Fruit fly (Drosophila melanogaster) whole organism: ENCODE results near the gene CG46458.

ENCODE experiments used
- CG8478 ChIP-seq: fragments of >200 bp; optimal IDR thresholded peaks from 2 replicates; lab custom pipeline; 2018; ENCODE audit warnings: inconsistent platforms
- Dll ChIP-seq: fragments of >200 bp; optimal IDR thresholded peaks from 2 replicates; lab custom pipeline; 2017
- EcR ChIP-seq, 2 experiments: fragments of >200 bp; optimal IDR thresholded peaks; 2 replicates each; lab custom pipeline; 2017; ENCODE audit warnings: missing biosample characterization in 2 of 2, missing genetic modification characterization in 2 of 2, missing genetic modification reagents in 2 of 2
- pan ChIP-seq: fragments of >200 bp; optimal IDR thresholded peaks from 2 replicates; lab custom pipeline; 2017
- psq ChIP-seq: fragments of >200 bp; optimal IDR thresholded peaks from 2 replicates; lab custom pipeline; 2017
- usp ChIP-seq: fragments of >200 bp; optimal IDR thresholded peaks from 2 replicates; lab custom pipeline; 2017; ENCODE audit warnings: missing biosample characterization, missing genetic modification characterization, mixed read lengths

The CG46458 gene

DNA sequence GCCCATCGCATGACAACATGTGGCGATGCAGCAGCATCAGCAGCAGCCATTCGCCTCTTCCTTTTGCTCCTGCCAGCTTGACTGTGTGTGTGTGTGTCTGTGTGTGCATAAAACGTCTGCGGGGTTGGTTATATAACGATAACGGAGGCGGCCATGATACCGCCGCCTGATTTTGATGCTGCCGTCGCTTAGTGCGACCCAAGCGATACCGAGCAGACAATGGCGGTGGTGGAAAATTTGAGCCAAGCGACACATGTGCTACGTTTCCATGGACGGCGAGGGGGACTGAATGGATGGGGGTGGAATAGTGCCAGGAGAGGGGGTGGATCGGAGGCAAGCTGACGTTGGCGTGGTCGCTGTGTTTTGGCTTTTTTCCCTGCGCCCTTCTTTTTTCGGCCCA, 20.2 kb upstream of the CG46458 start:
- TF ChIP-seq psq (lab: Kevin White, UChicago) (no peak), CG8478 (no peak), Dll (lab: Kevin White, UChicago) (no peak), EcR (GFP tag; optimal IDR thresholded peaks at IDR 0.05; lab: Kevin White, UChicago) (no peak), pan (no peak), usp (GFP tag; lab: Kevin White, UChicago) (no peak)

DNA sequence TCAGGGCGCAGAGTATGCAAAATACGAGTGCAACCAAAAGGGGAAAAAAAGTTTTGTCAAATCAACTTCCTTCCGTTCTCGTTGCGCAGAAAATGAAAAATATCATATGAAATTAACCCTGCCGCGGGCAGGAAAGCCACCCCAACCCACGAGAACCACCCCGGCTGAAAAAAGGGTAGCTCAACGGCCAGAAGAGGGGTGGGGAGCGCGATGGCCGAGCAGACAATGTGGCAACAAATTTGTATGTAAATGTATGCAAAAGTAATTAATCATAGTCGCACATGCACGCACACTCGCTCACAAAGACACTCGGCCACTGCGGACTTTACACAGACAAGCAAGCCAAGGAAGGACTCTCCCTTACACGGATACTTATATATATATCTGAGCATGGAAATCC, 18.9 kb upstream of the CG46458 start:
- TF ChIP-seq pan, result no peak
- no peak for TF ChIP-seq usp (GFP tag; lab: Kevin White, UChicago)
- no peak for TF ChIP-seq EcR (GFP tag; optimal IDR thresholded peaks at IDR 0.05; lab: Kevin White, UChicago)
- no peak for TF ChIP-seq CG8478
- no peak for TF ChIP-seq Dll (lab: Kevin White, UChicago)
- TF ChIP-seq psq (lab: Kevin White, UChicago), result no peak

DNA sequence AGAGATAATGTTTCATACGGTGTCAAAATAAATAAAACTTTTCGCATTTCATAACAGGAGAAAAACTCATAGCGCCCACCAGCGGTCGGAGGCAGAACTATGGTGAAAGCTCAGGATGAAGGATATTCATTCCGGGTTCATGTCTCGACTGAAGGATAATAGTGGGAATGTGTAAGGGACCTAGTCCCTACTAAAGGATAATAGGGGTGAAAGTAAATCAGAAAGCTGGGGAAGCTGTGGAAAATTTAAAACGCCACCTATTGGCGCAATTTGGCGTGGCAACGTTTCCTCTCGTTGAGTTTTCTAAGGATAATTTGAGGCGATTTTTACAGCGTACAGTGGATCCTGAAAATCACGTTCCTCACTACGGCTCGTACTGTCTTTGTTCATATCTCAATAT, 15.1 kb upstream of the CG46458 start:
- TF ChIP-seq usp (GFP tag; lab: Kevin White, UChicago), result no peak
- no peak for TF ChIP-seq EcR (GFP tag; optimal IDR thresholded peaks at IDR 0.05; lab: Kevin White, UChicago)
- TF ChIP-seq pan, result no peak
- TF ChIP-seq CG8478, result no peak
- no peak for TF ChIP-seq psq (lab: Kevin White, UChicago)
- no peak for TF ChIP-seq Dll (lab: Kevin White, UChicago)

DNA sequence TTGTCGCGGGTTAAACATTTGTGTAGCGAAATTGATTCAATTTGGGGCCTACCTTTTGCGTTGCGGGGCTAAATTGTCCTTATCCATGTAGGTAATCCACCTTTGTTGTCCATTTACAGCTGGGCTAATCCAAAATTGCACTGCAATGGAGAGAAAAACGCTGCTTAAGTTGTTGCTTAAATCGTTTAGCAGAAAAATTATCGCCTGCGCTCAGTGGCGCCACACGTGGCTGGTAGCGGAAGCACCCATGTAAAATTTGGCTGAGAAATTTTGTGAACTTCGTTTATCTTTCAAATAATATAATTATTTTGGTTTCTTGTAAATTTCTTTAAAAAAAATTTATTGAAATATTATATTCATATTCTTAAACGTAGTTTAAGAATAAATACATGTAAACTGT, 12.4 kb upstream of the CG46458 start:
- TF ChIP-seq Dll (lab: Kevin White, UChicago) (no peak), pan (no peak), usp (GFP tag; lab: Kevin White, UChicago) (no peak)

DNA sequence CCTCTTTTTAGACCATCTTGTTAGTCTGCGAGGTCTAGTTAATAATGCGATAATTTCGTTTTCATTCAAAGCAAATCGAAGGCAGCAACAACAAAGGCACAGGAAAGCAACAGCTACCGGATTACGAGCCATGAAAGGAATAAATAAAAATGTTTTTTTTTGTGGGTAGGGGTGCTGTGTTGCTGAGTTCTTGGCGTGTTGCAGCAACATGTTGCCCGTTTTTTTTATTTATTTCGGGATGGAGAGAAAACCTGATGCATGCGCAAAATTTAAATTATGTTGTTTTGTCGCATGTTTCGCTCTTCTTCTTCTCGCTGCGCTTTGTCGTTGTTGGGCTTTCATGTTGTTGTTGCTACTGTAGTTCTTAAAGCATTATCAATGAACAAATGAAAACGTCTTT, 11.8 kb upstream of the CG46458 start:
- TF ChIP-seq Dll (lab: Kevin White, UChicago) (no peak), CG8478 (no peak), EcR (GFP tag; optimal IDR thresholded peaks at IDR 0.05; lab: Kevin White, UChicago) (no peak)

DNA sequence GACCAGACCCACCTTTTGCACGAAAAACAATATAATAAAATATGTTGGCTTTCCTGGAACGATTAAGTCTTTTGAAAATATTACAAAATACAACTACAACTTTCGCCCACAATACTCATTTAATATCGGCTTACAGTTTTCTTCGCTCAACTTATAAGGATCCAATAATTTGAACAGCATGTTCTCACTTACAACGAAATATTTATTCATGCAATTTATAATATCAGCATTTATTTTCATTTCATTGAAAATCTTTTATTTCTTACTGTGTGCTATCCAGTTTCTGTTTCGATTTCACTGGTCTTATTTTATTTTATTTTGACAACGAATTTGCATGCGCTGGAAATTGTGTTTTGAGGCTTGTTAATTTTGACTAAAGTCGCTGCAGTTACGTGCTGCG, 10.3 kb upstream of the CG46458 start:
- TF ChIP-seq CG8478 (no peak), psq (lab: Kevin White, UChicago) (no peak), pan (no peak), usp (GFP tag; lab: Kevin White, UChicago) (no peak), EcR (GFP tag; optimal IDR thresholded peaks at IDR 0.05; lab: Kevin White, UChicago) (no peak), Dll (lab: Kevin White, UChicago) (no peak)

DNA sequence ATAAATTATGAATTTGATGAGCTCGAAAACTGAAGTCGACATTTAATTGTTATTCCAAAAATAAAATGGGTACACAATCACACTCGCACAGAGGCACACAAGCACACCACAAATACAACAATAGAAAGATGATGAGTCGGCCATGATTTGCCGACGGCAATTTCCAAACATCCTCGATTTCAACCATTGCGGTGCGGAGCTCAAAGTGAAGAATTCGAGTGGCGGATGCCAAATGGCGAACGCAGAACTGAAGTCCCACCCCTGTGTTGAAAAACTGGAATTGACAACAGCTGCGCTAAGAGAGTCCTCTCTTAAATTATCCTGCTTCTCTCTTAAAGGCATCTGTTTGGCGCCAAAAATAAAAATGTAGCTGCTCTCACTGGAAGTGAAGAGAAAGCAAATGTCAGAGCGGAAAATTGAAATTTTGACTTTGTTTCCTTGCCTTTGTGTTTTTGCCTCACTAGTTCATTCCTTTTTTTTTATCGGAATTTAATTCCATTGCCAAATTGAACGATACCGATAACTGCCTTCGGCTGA, 8.5 kb upstream of the CG46458 start:
- no peak for TF ChIP-seq usp (GFP tag; lab: Kevin White, UChicago)
- no peak for TF ChIP-seq CG8478
- no peak for TF ChIP-seq Dll (lab: Kevin White, UChicago)
- no peak for TF ChIP-seq psq (lab: Kevin White, UChicago)
- TF ChIP-seq pan, result no peak
- TF ChIP-seq EcR (GFP tag; optimal IDR thresholded peaks at IDR 0.05; lab: Kevin White, UChicago), result no peak

DNA sequence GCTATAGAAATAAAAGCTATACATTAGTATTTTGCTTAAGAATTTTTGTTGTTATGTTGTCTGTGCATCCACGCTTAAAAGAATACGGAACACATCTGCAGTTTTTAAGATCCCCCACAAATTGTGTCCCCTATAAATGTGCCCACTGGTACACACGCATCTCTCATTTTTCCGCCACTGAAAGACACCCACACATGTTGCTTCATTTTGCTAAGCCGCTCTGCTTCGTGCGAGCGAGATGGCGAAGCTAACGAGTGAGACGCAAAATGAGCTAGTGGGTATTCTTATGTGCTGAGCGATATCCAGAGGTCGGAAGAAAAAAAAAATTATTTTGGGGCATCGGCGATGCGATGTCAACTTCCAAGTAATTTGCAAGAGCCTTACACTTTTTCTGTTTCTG, 4.9 kb upstream of the CG46458 start:
- TF ChIP-seq psq (lab: Kevin White, UChicago) (no peak), pan (no peak), EcR (GFP tag; optimal IDR thresholded peaks at IDR 0.05; lab: Kevin White, UChicago) (no peak)

DNA sequence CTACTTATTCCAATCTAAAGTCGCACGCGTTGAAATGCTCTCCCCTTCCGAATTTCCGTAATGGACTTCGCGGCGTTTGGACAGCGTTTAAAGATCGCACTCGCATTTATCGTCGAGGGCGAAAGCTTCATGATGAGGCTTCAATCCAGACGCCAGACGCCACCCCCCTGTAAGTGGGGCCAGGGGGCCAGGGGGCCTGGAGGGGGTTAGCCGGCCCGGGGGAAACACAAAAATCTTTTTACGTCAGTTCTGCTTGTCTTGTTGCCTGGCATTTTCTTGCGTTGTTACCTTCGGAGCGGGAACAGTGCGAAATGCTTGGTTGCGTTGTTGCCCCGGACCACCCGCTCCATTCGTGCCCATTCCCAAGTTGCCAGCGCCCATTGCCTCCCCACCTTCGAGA, 2.6 kb upstream of the CG46458 start:
- TF ChIP-seq Dll (lab: Kevin White, UChicago) (no peak), usp (GFP tag; lab: Kevin White, UChicago) (no peak), EcR (GFP tag; optimal IDR thresholded peaks at IDR 0.05; lab: Kevin White, UChicago) (no peak), pan (no peak), CG8478 (no peak), psq (lab: Kevin White, UChicago) (no peak)

DNA sequence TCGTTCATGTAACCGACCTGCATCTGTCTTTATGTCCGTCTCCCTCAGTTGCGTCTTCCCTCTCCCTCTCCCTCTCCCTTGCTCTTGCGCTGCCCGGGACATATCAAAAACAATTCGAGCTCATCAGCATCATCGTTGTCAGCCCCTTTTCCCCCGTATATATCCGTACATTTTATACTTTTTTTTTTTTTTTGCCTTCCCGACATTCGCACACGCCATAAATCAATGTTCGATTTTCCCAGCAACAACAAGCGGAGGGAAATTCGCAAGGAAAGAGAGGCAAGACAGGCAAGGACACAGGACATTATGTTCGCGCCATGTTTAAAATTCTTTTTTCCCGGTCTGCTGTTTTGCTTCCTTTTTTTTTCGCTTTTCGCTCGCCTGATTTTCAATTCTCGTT, 1.4 kb downstream of the CG46458 start:
- TF ChIP-seq usp (GFP tag; lab: Kevin White, UChicago) (no peak), Dll (lab: Kevin White, UChicago) (no peak), EcR (GFP tag; optimal IDR thresholded peaks at IDR 0.05; lab: Kevin White, UChicago) (no peak)

DNA sequence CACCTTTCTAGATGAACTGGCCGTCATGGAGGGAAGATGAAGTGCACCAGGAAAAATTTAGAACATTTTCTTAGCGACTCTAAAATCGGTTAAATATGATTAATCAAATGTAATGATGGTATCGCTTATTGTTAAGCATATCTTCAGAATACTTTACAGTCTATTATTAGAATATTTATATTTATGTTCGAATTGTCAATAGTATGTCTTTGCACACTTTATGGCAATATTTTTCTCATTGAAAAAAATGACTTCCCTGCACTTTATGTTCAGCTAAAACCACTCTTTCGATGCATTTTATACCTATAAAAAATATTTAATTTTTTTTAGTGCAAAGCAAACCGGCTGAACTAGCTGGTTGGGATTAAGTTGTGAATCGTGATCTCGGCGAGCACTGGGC, 3.6 kb downstream of the CG46458 start:
- no peak for TF ChIP-seq CG8478
- no peak for TF ChIP-seq psq (lab: Kevin White, UChicago)
- TF ChIP-seq pan, result no peak
- no peak for TF ChIP-seq EcR (GFP tag; optimal IDR thresholded peaks at IDR 0.05; lab: Kevin White, UChicago)
- no peak for TF ChIP-seq usp (GFP tag; lab: Kevin White, UChicago)
- TF ChIP-seq Dll (lab: Kevin White, UChicago), result no peak

DNA sequence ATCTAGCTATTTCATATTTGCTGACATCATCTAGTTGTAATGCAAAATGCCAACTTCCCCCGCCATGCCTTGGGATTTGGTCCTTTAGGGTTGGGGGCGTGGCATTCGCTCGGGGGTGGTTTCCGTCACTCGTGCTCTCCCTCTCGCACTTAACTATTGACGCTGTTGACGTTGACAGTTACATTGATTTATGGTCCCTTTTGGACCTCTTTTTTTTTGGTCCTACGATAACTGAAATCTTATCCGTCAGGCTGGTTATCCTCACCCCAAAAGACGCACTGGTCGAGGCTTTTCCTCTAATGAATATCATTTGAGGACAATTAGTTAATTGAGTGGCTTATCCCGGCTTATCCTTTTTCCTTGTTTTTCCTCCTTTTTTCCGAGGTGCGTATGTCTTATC, 5.0 kb downstream of the CG46458 start:
- TF ChIP-seq pan (no peak), EcR (GFP tag; optimal IDR thresholded peaks at IDR 0.05; lab: Kevin White, UChicago) (no peak), psq (lab: Kevin White, UChicago) (no peak), Dll (lab: Kevin White, UChicago) (no peak), usp (GFP tag; lab: Kevin White, UChicago) (no peak), CG8478 (no peak)

DNA sequence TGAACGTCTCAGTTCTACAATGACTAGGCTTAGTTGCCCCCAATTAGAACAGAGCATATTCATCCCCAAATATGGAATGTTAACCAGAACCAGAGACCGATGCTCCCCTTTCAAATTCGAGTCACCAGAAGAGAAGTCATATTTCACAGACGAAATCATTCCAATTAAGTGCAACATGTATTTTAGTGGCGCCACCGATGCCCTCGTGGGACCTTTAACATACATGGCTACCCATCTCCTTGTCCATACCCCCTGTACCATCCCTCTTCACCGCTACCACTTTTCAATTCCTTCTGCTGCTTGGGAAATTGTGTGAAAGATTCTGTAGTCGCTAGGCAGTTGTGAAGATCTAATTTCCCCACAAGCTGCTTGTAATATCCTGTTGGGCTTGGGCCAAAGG, 5.5 kb downstream of the CG46458 start:
- no peak for TF ChIP-seq EcR (GFP tag; optimal IDR thresholded peaks at IDR 0.05; lab: Kevin White, UChicago)
- TF ChIP-seq psq (lab: Kevin White, UChicago), result no peak
- no peak for TF ChIP-seq Dll (lab: Kevin White, UChicago)
- no peak for TF ChIP-seq usp (GFP tag; lab: Kevin White, UChicago)
- TF ChIP-seq pan, result no peak
- TF ChIP-seq CG8478, result no peak
